Worm (Caenorhabditis elegans) whole organism, L4 larva: ENCODE measurements around the gene R10E8.1.

Experiments used
- ceh-32 ChIP-seq: sonication (generic microtip); optimal IDR thresholded peaks from 2 replicates; lab custom pipeline; 2016; ENCODE audit warnings: mild to moderate bottlenecking, missing genetic modification characterization, missing compliant biosample characterization; ENCODE audit not compliant: poor library complexity
- daf-8 ChIP-seq: fragments of 200-800 bp; sonication (Bioruptor generic); IDR thresholded peaks from 2 replicates; pipeline ENCODE4 v1.3.6; 2022; ENCODE audit warnings: missing genetic modification characterization, missing compliant biosample characterization
- egl-43 ChIP-seq: fragments of 200-800 bp; sonication (Bioruptor generic); IDR thresholded peaks from 2 replicates; pipeline ENCODE4 v1.3.6; 2022; ENCODE audit warnings: missing genetic modification reagents, missing genetic modification characterization, missing compliant biosample characterization
- lin-29 ChIP-seq: fragments of 200-800 bp; sonication (Bioruptor generic); IDR thresholded peaks from 2 replicates; pipeline ENCODE4 v1.3.6; 2022; ENCODE audit warnings: missing genetic modification reagents, missing genetic modification characterization, missing compliant biosample characterization
- php-3 ChIP-seq: fragments of 200-800 bp; sonication (Bioruptor generic); IDR thresholded peaks from 2 replicates; pipeline ENCODE4 v1.3.6; 2022; ENCODE audit warnings: missing genetic modification reagents, missing genetic modification characterization, missing compliant biosample characterization
- unc-39 ChIP-seq: sonication (generic microtip); optimal IDR thresholded peaks from 2 replicates; lab custom pipeline; 2017; ENCODE audit warnings: missing biosample characterization, missing genetic modification characterization
- unc-62 ChIP-seq, 3 experiments: fragments of 150-350 bp in 1 of 3; sonication (generic microtip); optimal IDR thresholded peaks in 2 of 3; peaks in 1 of 3; 1 replicate in 1 of 3; 2 replicates in 2 of 3; lab custom pipeline; 2014 to 2017; ENCODE audit warnings: missing biosample characterization in 3 of 3, missing genetic modification characterization in 3 of 3, missing genetic modification reagents in 3 of 3, missing genotype in 1 of 3
- zag-1 ChIP-seq: fragments of 150-350 bp; optimal IDR thresholded peaks from 2 replicates; lab custom pipeline; 2014; ENCODE audit warnings: missing biosample characterization, missing genetic modification characterization
- zfp-2 ChIP-seq: sonication (generic microtip); optimal IDR thresholded peaks from 2 replicates; lab custom pipeline; 2016; ENCODE audit warnings: mild to moderate bottlenecking, missing genetic modification characterization, missing compliant biosample characterization
- zfp-3 ChIP-seq: fragments of 200-800 bp; sonication (Bioruptor generic); conservative IDR thresholded peaks from 2 replicates; pipeline ENCODE4 v1.3.6; 2022; ENCODE audit warnings: missing genetic modification reagents, missing genetic modification characterization, missing compliant biosample characterization

- no peak for TF ChIP-seq zag-1 (tag; lab: Kevin White, UChicago)
- TF ChIP-seq egl-43 (GFP tag; lab: Robert Waterston, UW): no peak
- TF ChIP-seq unc-39 (tag; lab: Kevin White, UChicago): no peak
- no peak for TF ChIP-seq ceh-32 (tag; lab: Kevin White, UChicago)
- no peak for TF ChIP-seq zfp-2 (tag; lab: Kevin White, UChicago)
- TF ChIP-seq unc-62 (GFP tag; optimal IDR thresholded peaks at IDR 0.05 in 1 of 2; lab: Kevin White, UChicago): no peak
- TF ChIP-seq unc-62 (tag; optimal IDR thresholded peaks at IDR 0.05; lab: Kevin White, UChicago): no peak
- no peak for TF ChIP-seq daf-8 (GFP tag; lab: Robert Waterston, UW)
- no peak for TF ChIP-seq lin-29 (GFP tag; lab: Robert Waterston, UW)
- TF ChIP-seq php-3 (GFP tag; lab: Robert Waterston, UW): no peak
- no peak for TF ChIP-seq zfp-3 (GFP tag; lab: Robert Waterston, UW)
Observed at ce11 chrV:18292295-18292694, 40.1 kb upstream of the R10E8.1 start, which contains the start of gene Y51A2A.12.
